Worm (Caenorhabditis elegans): ENCODE results near the gene Y62H9A.9.

Gene Y62H9A.9

DNA sequence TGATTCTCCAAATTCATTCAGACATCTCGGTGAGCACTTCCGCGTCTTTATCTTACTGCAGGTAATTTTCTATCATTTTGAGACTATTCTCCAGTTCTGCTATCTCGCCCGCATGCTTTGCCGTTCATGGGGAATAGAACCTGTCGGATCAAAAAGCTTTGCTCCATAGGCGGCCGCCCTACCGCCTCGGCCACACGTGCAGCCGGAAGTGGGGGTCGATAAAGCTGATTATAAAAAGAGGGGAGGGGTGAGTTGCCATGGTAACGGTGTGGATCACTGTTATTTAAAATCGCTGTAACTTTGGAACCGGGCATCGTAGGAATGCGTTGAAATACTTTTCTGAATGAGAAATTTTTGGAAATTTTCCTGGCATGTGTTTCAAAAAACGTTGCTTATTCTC is 27.5 kb downstream of the Y62H9A.9 start:
- TF ChIP-seq lim-6 (tag; optimal IDR thresholded peaks at IDR 0.05) (no peak), fkh-10 (GFP tag; optimal IDR thresholded peaks at IDR 0.05) (no peak), sdc-2 (tag; optimal IDR thresholded peaks at IDR 0.05) (peak; percentile 12), ceh-18 (tag; optimal IDR thresholded peaks at IDR 0.05) (no peak), C38D4.7 (GFP tag; optimal IDR thresholded peaks at IDR 0.05) (peak; percentile 4)

DNA sequence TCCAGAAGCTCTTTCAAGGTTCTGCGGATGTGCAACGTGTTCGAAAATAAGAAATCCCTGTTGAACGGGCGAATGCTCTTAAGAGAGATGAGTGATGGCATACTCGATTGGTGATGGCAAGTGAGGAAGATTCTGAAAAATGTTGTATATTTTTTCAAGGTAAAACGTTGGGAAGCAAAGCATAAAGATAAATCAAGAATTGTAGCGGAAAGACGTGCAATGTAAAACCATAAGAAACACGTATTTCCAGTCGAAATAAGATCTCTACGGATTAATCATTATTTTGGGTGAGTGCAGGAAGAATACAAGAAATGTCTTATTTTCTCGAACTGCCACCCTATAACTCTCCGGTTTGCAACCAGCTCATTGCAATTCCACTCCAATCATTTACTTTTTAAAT is 28.7 kb downstream of the Y62H9A.9 start, which contains the start of gene dot-1.2:
dot-1.2 (minus strand) TSS at position 101 of the 400 bp plus-strand sequence.
- TF ChIP-seq dve-1 (tag; optimal IDR thresholded peaks at IDR 0.05) (no peak), syd-9 (tag; optimal IDR thresholded peaks at IDR 0.05) (no peak), zip-5 (tag; optimal IDR thresholded peaks at IDR 0.05) (no peak), K09A11.1 (tag; optimal IDR thresholded peaks at IDR 0.05; ENCODE audit: insufficient read depth) (no peak), elt-2 (tag; optimal IDR thresholded peaks at IDR 0.05) (no peak), pros-1 (tag; optimal IDR thresholded peaks at IDR 0.05) (no peak), lim-6 (tag; optimal IDR thresholded peaks at IDR 0.05) (no peak), tbx-7 (tag; optimal IDR thresholded peaks at IDR 0.05) (no peak)

ce11 chrX:11865083-11865482 is 32.9 kb downstream of the Y62H9A.9 start, which contains the start of gene F54F7.6:
F54F7.6 (plus strand) TSS chrX:11865383.
- no peak for TF ChIP-seq fkh-10 (GFP tag; optimal IDR thresholded peaks at IDR 0.05)
- no peak for TF ChIP-seq elt-2 (tag; optimal IDR thresholded peaks at IDR 0.05)
- no peak for TF ChIP-seq ceh-31 (tag; optimal IDR thresholded peaks at IDR 0.05)
- TF ChIP-seq pat-9 (tag; optimal IDR thresholded peaks at IDR 0.05): no peak
- TF ChIP-seq pros-1 (tag; optimal IDR thresholded peaks at IDR 0.05): no peak
- TF ChIP-seq nhr-232 (tag; optimal IDR thresholded peaks at IDR 0.05): no peak
- no peak for TF ChIP-seq che-1 (tag; optimal IDR thresholded peaks at IDR 0.05)
- no peak for TF ChIP-seq Y22D7AL.16 (tag; optimal IDR thresholded peaks at IDR 0.05)
- no peak for TF ChIP-seq lim-6 (tag; optimal IDR thresholded peaks at IDR 0.05)
- TF ChIP-seq pqm-1 (tag; optimal IDR thresholded peaks at IDR 0.05): no peak

DNA sequence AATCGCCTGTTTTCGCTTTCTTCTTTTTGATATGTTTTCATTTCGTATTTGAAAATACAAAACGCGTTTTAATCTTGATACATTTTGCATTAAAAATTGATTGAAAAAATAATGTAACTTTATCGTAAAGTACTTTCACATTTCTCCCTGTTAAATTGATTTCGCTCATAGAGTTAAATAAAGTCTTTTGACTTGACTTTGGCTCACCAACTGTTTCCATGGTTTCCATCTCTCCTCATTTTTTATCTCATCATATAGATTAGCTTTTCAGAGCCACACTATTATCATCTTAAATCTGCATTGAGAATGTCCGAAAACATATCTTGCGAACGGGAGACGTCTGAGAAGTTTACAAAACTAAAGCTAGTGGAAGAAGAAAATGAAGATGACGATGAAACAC is 34.6 kb downstream of the Y62H9A.9 start, which contains the start of gene F54F7.10:
F54F7.10 (plus strand) TSS at position 301 of the 400 bp plus-strand sequence.
- no peak for TF ChIP-seq C08G9.2 (tag; optimal IDR thresholded peaks at IDR 0.05)
- TF ChIP-seq nfya-1 (tag; optimal IDR thresholded peaks at IDR 0.05): no peak
- no peak for TF ChIP-seq ama-1 (optimal IDR thresholded peaks at IDR 0.05)
- TF ChIP-seq elt-2 (tag; optimal IDR thresholded peaks at IDR 0.05): no peak
- TF ChIP-seq C38D4.7 (GFP tag; optimal IDR thresholded peaks at IDR 0.05): no peak
- TF ChIP-seq dve-1 (tag; optimal IDR thresholded peaks at IDR 0.05): no peak
- no peak for TF ChIP-seq unc-3 (GFP tag; conservative IDR thresholded peaks at IDR 0.05)
- no peak for TF ChIP-seq unc-3 (tag; optimal IDR thresholded peaks at IDR 0.05)
- TF ChIP-seq pat-9 (tag; optimal IDR thresholded peaks at IDR 0.05): no peak
- no peak for TF ChIP-seq tbx-7 (tag; optimal IDR thresholded peaks at IDR 0.05)

ce11 chrX:11857178-11857577 is 40.8 kb downstream of the Y62H9A.9 start, which contains the start of gene mes-1:
mes-1 (plus strand) TSS chrX:11857478.
- no peak for TF ChIP-seq pha-4 (tag; optimal IDR thresholded peaks at IDR 0.05)
- TF ChIP-seq ceh-34 (tag; optimal IDR thresholded peaks at IDR 0.05): no peak
- TF ChIP-seq lin-11 (tag; optimal IDR thresholded peaks at IDR 0.05): no peak
- no peak for TF ChIP-seq ceh-6 (GFP tag; optimal IDR thresholded peaks at IDR 0.05)
- TF ChIP-seq mec-3 (tag; optimal IDR thresholded peaks at IDR 0.05; ENCODE audit: borderline replicate concordance): no peak
- no peak for TF ChIP-seq ama-1 (optimal IDR thresholded peaks at IDR 0.05)
- TF ChIP-seq hlh-13 (GFP tag; optimal IDR thresholded peaks at IDR 0.05): no peak
- TF ChIP-seq ceh-14 (tag; optimal IDR thresholded peaks at IDR 0.05): no peak
- no peak for TF ChIP-seq tbx-2 (tag; optimal IDR thresholded peaks at IDR 0.05)
- TF ChIP-seq fax-1 (tag; optimal IDR thresholded peaks at IDR 0.05): no peak
- TF ChIP-seq K09A11.1 (tag; optimal IDR thresholded peaks at IDR 0.05; ENCODE audit: insufficient read depth): no peak
- no peak for TF ChIP-seq ceh-30 (tag; optimal IDR thresholded peaks at IDR 0.05)
